Worm (Caenorhabditis elegans) whole organism, L3 larva: Measurements from ENCODE around the gene srw-138.
"Not testable (repeated sequence)": the region's sequence is repeated elsewhere in the genome, so short reads cannot be mapped to it uniquely, and the experiment has no call there.

Experiments
- R02D3.7 ChIP-seq: fragments of 150-350 bp; optimal IDR thresholded peaks from 2 replicates; lab custom pipeline; 2014; ENCODE audit warnings: missing biosample characterization, missing genetic modification characterization
- ZK546.5 ChIP-seq: sonication (generic microtip); optimal IDR thresholded peaks from 2 replicates; lab custom pipeline; 2017; ENCODE audit warnings: missing biosample characterization, missing genetic modification characterization
- aly-2 ChIP-seq: fragments of 150-350 bp; optimal IDR thresholded peaks from 2 replicates; lab custom pipeline; 2014; ENCODE audit warnings: missing biosample characterization, missing genetic modification characterization
- ama-1 ChIP-seq: fragments of 150-350 bp; optimal IDR thresholded peaks from 2 replicates; lab custom pipeline; 2018
- ceh-16 ChIP-seq: sonication (generic microtip); optimal IDR thresholded peaks from 2 replicates; lab custom pipeline; 2017; ENCODE audit warnings: missing biosample characterization, missing genetic modification characterization
- ceh-82 ChIP-seq: fragments of 150-350 bp; optimal IDR thresholded peaks from 2 replicates; lab custom pipeline; 2014; ENCODE audit warnings: missing biosample characterization, missing genetic modification characterization
- daf-12 ChIP-seq: fragments of 150-350 bp; optimal IDR thresholded peaks from 2 replicates; lab custom pipeline; 2014; ENCODE audit warnings: missing biosample characterization, missing genetic modification reagents, missing genetic modification characterization
- egl-27 ChIP-seq: sonication (generic microtip); optimal IDR thresholded peaks from 4 replicates; lab custom pipeline; 2017; ENCODE audit warnings: missing biosample characterization, missing genetic modification reagents, missing genetic modification characterization
- egl-5 ChIP-seq: fragments of 150-350 bp; optimal IDR thresholded peaks from 2 replicates; lab custom pipeline; 2017; ENCODE audit warnings: missing biosample characterization, missing genetic modification reagents, missing genetic modification characterization, inconsistent platforms
- elt-1 ChIP-seq: fragments of 150-350 bp; optimal IDR thresholded peaks from 2 replicates; lab custom pipeline; 2014; ENCODE audit warnings: missing biosample characterization, missing genetic modification characterization
- elt-2 ChIP-seq: sonication (generic microtip); optimal IDR thresholded peaks from 2 replicates; lab custom pipeline; 2016; ENCODE audit warnings: missing genetic modification reagents, mild to moderate bottlenecking, missing genetic modification characterization, missing compliant biosample characterization
- elt-3 ChIP-seq, 3 experiments: fragments of 150-350 bp in 1 of 3; sonication (generic microtip) in 2 of 3; optimal IDR thresholded peaks; 2 replicates in 2 of 3; 4 replicates in 1 of 3; lab custom pipeline; 2014 to 2017; ENCODE audit warnings: missing biosample characterization in 3 of 3, missing genetic modification characterization in 3 of 3
- fkh-10 ChIP-seq: sonication (generic microtip); optimal IDR thresholded peaks from 2 replicates; lab custom pipeline; 2017; ENCODE audit warnings: missing biosample characterization, missing genetic modification reagents, missing genetic modification characterization
- fkh-2 ChIP-seq: fragments of 150-350 bp; optimal IDR thresholded peaks from 2 replicates; lab custom pipeline; 2014; ENCODE audit warnings: missing biosample characterization, missing genetic modification reagents, missing genetic modification characterization
- fos-1 ChIP-seq: fragments of 150-350 bp; optimal IDR thresholded peaks from 2 replicates; lab custom pipeline; 2014; ENCODE audit warnings: missing biosample characterization, missing genetic modification characterization
- hmg-11 ChIP-seq: sonication (generic microtip); optimal IDR thresholded peaks from 2 replicates; lab custom pipeline; 2016; ENCODE audit warnings: missing genetic modification characterization, missing compliant biosample characterization
- lin-15B ChIP-seq: fragments of 150-350 bp; optimal IDR thresholded peaks from 2 replicates; lab custom pipeline; 2014; ENCODE audit warnings: missing biosample characterization, missing genetic modification characterization
- lin-39 ChIP-seq: fragments of 150-350 bp; optimal IDR thresholded peaks from 2 replicates; lab custom pipeline; 2018; ENCODE audit warnings: missing biosample characterization, missing genetic modification reagents, missing genetic modification characterization
- mdl-1 ChIP-seq: fragments of 150-350 bp; optimal IDR thresholded peaks from 2 replicates; lab custom pipeline; 2014; ENCODE audit warnings: missing biosample characterization, missing genetic modification characterization
- mml-1 ChIP-seq: fragments of 150-350 bp; sonication (generic microtip); optimal IDR thresholded peaks from 3 replicates; lab custom pipeline; 2014; ENCODE audit warnings: missing biosample characterization, missing genetic modification characterization
- nhr-11 ChIP-seq: fragments of 150-350 bp; optimal IDR thresholded peaks from 2 replicates; lab custom pipeline; 2014; ENCODE audit warnings: missing biosample characterization, missing genetic modification characterization
- nhr-12 ChIP-seq: fragments of 150-350 bp; optimal IDR thresholded peaks from 2 replicates; lab custom pipeline; 2014; ENCODE audit warnings: missing biosample characterization, missing genetic modification characterization
- nhr-23 ChIP-seq: fragments of 150-350 bp; optimal IDR thresholded peaks from 2 replicates; lab custom pipeline; 2014; ENCODE audit warnings: missing biosample characterization, missing genetic modification reagents, missing genetic modification characterization
- nhr-237 ChIP-seq: fragments of 150-350 bp; optimal IDR thresholded peaks from 2 replicates; lab custom pipeline; 2014; ENCODE audit warnings: missing biosample characterization, missing genetic modification characterization
- nhr-76 ChIP-seq: fragments of 150-350 bp; sonication (generic microtip); optimal IDR thresholded peaks from 5 replicates; lab custom pipeline; 2014; ENCODE audit warnings: missing biosample characterization, missing genetic modification characterization
- nhr-77 ChIP-seq: fragments of 150-350 bp; optimal IDR thresholded peaks from 2 replicates; lab custom pipeline; 2014; ENCODE audit warnings: missing biosample characterization, missing genetic modification characterization
- pqm-1 ChIP-seq: fragments of 150-350 bp; optimal IDR thresholded peaks from 2 replicates; lab custom pipeline; 2017; ENCODE audit warnings: missing biosample characterization, missing genetic modification characterization, inconsistent platforms
- snpc-4 ChIP-seq: fragments of 150-350 bp; optimal IDR thresholded peaks from 2 replicates; lab custom pipeline; 2014; ENCODE audit warnings: missing biosample characterization, missing genetic modification characterization
- tbx-2 ChIP-seq: sonication (generic microtip); optimal IDR thresholded peaks from 2 replicates; lab custom pipeline; 2016; ENCODE audit warnings: mild to moderate bottlenecking, missing genetic modification characterization, missing compliant biosample characterization
- unc-39 ChIP-seq: sonication (generic microtip); optimal IDR thresholded peaks from 4 replicates; lab custom pipeline; 2017; ENCODE audit warnings: missing biosample characterization, missing genetic modification characterization
- unc-62 ChIP-seq: fragments of 150-350 bp; sonication (generic microtip); optimal IDR thresholded peaks from 4 replicates; lab custom pipeline; 2014; ENCODE audit warnings: missing biosample characterization, missing genetic modification reagents, missing genetic modification characterization
- ztf-11 ChIP-seq: fragments of 150-350 bp; optimal IDR thresholded peaks from 2 replicates; lab custom pipeline; 2014; ENCODE audit warnings: missing biosample characterization, missing genetic modification characterization
- ztf-4 ChIP-seq: fragments of 150-350 bp; optimal IDR thresholded peaks from 2 replicates; lab custom pipeline; 2014; ENCODE audit warnings: missing biosample characterization, missing genetic modification characterization

The srw-138 gene

ce11 chrV:2983351-2983750 lies 20.5 kb upstream of the srw-138 start, which contains the start of gene srw-117:
srw-117 (minus strand) TSS chrV:2983451.
- no peak for TF ChIP-seq nhr-11
- TF ChIP-seq nhr-12, result no peak
- TF ChIP-seq egl-5 (tag; lab: Kevin White, UChicago), result no peak
- TF ChIP-seq egl-27, result no peak
- no peak for TF ChIP-seq elt-2 (tag; lab: Kevin White, UChicago)
- TF ChIP-seq fkh-10, result no peak
- TF ChIP-seq daf-12 (tag; lab: Kevin White, UChicago), result no peak
- no peak for TF ChIP-seq lin-39
- TF ChIP-seq lin-15B (tag; lab: Kevin White, UChicago), result no peak
- TF ChIP-seq aly-2 (tag; lab: Kevin White, UChicago), result no peak
- no peak for TF ChIP-seq pqm-1 (tag; lab: Kevin White, UChicago)
- TF ChIP-seq snpc-4 (tag; lab: Kevin White, UChicago), result no peak
- TF ChIP-seq hmg-11 (tag; lab: Kevin White, UChicago), result no peak
- no peak for TF ChIP-seq ama-1 (lab: Kevin White, UChicago)
- no peak for TF ChIP-seq ztf-4 (tag; lab: Kevin White, UChicago)

ce11 chrV:2979978-2980377 lies 17.1 kb upstream of the srw-138 start, which contains the start of gene srw-118:
srw-118 (minus strand) TSS chrV:2980078.
- TF ChIP-seq elt-1 (tag; lab: Kevin White, UChicago) (no peak), aly-2 (tag; lab: Kevin White, UChicago) (no peak)

- no peak for TF ChIP-seq unc-39 (tag; lab: Kevin White, UChicago)
- no peak for TF ChIP-seq R02D3.7 (tag; lab: Kevin White, UChicago)
Measured at ce11 chrV:2976287-2976686, 13.4 kb upstream of the srw-138 start, which contains the start of gene srw-124. srw-124 (plus strand) TSS chrV:2976587.

DNA sequence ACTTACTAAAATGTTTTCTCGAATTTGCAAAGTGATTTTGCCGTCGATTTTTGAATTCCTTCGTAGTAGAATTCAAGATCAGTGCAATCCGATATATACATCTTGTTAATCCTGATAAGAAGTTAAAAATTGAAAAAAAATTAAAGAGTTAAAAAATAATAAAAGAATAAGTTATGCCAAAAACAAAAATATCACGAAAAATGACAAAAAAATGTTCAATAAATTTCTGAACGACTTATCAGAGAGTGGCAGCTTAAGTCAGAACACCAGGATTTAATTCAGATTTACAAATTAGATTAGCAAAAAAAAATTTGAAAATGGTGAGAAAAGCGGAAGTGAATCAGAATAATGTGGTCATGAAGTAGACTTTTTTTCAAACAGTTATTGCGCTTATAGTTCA lies 12.4 kb upstream of the srw-138 start, which contains the start of gene srw-123:
Gene srw-123 (minus strand): TSS at position 101 of the 400 bp plus-strand sequence.
- not testable (repeated sequence) for TF ChIP-seq nhr-12; elt-3 (tag; optimal IDR thresholded peaks at IDR 0.05; lab: Kevin White, UChicago); ceh-82

DNA sequence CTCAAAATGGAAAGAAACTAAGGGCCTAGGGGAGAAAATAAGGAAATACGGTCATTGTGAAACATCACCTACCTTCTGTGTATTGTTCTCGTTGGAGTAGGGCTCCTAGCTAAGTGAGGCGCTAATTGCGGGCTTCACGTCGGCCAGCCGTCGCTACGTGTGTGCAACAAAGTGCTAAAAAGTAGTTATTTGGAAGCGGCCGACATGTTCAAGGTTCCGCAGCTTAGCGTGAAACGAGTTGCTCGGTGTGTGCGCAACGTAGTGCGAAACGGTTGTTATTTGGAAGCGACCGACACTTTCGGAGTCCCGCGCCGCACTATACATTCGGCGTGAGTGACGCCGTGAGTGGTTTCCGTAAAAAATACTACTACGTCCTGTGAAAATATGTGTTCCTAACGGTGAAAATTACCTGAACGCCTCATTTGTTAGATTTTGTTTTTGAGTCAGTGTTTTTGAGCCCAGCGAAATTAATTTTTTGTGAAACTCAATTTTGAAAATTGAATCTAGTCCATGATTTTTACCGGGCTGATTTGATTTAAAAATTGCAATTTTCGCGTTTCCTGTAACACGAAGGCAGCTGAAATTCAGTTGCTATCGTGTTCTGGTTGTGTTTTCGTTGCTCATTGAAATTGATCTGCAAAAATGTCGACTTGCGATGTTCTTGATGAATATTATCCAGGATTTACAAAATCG lies 8.6 kb upstream of the srw-138 start, which contains the start of gene srw-129:
Gene srw-129 (plus strand): TSS at position 643 of the 693 bp plus-strand sequence.
- TF ChIP-seq elt-1 (tag; lab: Kevin White, UChicago), result no peak

ce11 chrV:2964786-2965185 lies 1.9 kb upstream of the srw-138 start, which contains the start of gene srh-88:
srh-88 (minus strand) TSS chrV:2964886.
- TF ChIP-seq ceh-16 (tag; lab: Kevin White, UChicago) (no peak), egl-27 (no peak), pqm-1 (tag; lab: Kevin White, UChicago) (no peak), nhr-237 (tag; lab: Kevin White, UChicago) (no peak), R02D3.7 (tag; lab: Kevin White, UChicago) (no peak), unc-62 (GFP tag; lab: Kevin White, UChicago) (no peak), nhr-12 (no peak), nhr-76 (tag; lab: Kevin White, UChicago) (no peak), nhr-11 (no peak), fkh-2 (tag; lab: Kevin White, UChicago) (no peak)

- TF ChIP-seq ztf-4 (tag; lab: Kevin White, UChicago) (no peak), ZK546.5 (tag; lab: Kevin White, UChicago) (no peak), lin-39 (no peak), ztf-11 (tag; lab: Kevin White, UChicago) (no peak), nhr-12 (no peak), mml-1 (tag; lab: Kevin White, UChicago) (no peak), fos-1 (tag; lab: Kevin White, UChicago) (no peak), nhr-77 (no peak), lin-15B (tag; lab: Kevin White, UChicago) (no peak), nhr-237 (tag; lab: Kevin White, UChicago) (no peak), mdl-1 (tag; lab: Kevin White, UChicago) (no peak), tbx-2 (tag; lab: Kevin White, UChicago) (no peak), fkh-2 (tag; lab: Kevin White, UChicago) (no peak), fkh-10 (no peak), ceh-16 (tag; lab: Kevin White, UChicago) (no peak), elt-3 (tag; optimal IDR thresholded peaks at IDR 0.05; lab: Kevin White, UChicago) (no peak), nhr-23 (tag; lab: Kevin White, UChicago) (no peak), daf-12 (tag; lab: Kevin White, UChicago) (no peak)
Measured at ce11 chrV:2960894-2961293, 2.0 kb downstream of the srw-138 start, which contains the start of gene srw-144. srw-144 (minus strand) TSS chrV:2960994.
